Worm (Caenorhabditis elegans) whole organism, young adult: ENCODE data around the gene Y51H4A.941.
"Not testable (repeated sequence)": the region's sequence is repeated elsewhere in the genome, so short reads cannot be mapped to it uniquely, and the experiment has no call there.

ENCODE experiments used
- D2030.7 ChIP-seq: fragments of 200-800 bp; sonication (Bioruptor generic); IDR thresholded peaks from 2 replicates; pipeline ENCODE4 v1.3.6; 2022; ENCODE audit warnings: missing genetic modification reagents, missing genetic modification characterization, missing compliant biosample characterization
- F23B12.7 ChIP-seq: sonication (generic microtip); optimal IDR thresholded peaks from 2 replicates; lab custom pipeline; 2017; ENCODE audit warnings: missing genetic modification characterization, mild to moderate bottlenecking, missing compliant biosample characterization, antibody characterized with exemption, moderate library complexity; ENCODE audit not compliant: insufficient read depth
- F57C9.4 ChIP-seq: sonication (generic microtip); optimal IDR thresholded peaks from 2 replicates; lab custom pipeline; 2017; ENCODE audit warnings: mild to moderate bottlenecking, missing genetic modification characterization, missing compliant biosample characterization
- K11D2.4 ChIP-seq: fragments of 200-800 bp; sonication (Bioruptor generic); IDR thresholded peaks from 2 replicates; pipeline ENCODE4 v1.3.6; 2022; ENCODE audit warnings: missing genetic modification reagents, missing genetic modification characterization, missing compliant biosample characterization
- T26A5.8 ChIP-seq: sonication (generic microtip); optimal IDR thresholded peaks from 2 replicates; lab custom pipeline; 2016; ENCODE audit warnings: missing genetic modification characterization, missing compliant biosample characterization
- ZK185.1 ChIP-seq: sonication (generic microtip); optimal IDR thresholded peaks from 2 replicates; lab custom pipeline; 2016; ENCODE audit warnings: mild to moderate bottlenecking, missing genetic modification characterization, missing compliant biosample characterization; ENCODE audit not compliant: poor library complexity, severe bottlenecking
- ama-1 ChIP-seq, 3 experiments: fragments of 150-350 bp in 1 of 3; sonication (generic microtip) in 2 of 3; optimal IDR thresholded peaks; 2 replicates each; lab custom pipeline; 2014 to 2018; ENCODE audit warnings: missing biosample characterization in 2 of 3, missing genetic modification characterization in 2 of 3, missing genetic modification reagents in 2 of 3
- attf-3 ChIP-seq: fragments of 200-800 bp; sonication (Bioruptor generic); conservative IDR thresholded peaks from 2 replicates; pipeline ENCODE4 v1.3.6; 2022; ENCODE audit warnings: missing genetic modification reagents, missing genetic modification characterization, missing compliant biosample characterization
- attf-6 ChIP-seq: fragments of 200-800 bp; sonication (Bioruptor generic); IDR thresholded peaks from 2 replicates; pipeline ENCODE4 v1.3.6; 2022; ENCODE audit warnings: missing genetic modification reagents, missing genetic modification characterization, missing compliant biosample characterization
- bed-2 ChIP-seq: fragments of 200-800 bp; sonication (Bioruptor generic); IDR thresholded peaks from 2 replicates; pipeline ENCODE4 v1.3.6; 2022; ENCODE audit warnings: missing genetic modification reagents, missing genetic modification characterization, missing compliant biosample characterization
- dpl-1 ChIP-seq: fragments of 150-350 bp; optimal IDR thresholded peaks from 2 replicates; lab custom pipeline; 2014; ENCODE audit warnings: missing biosample characterization, missing genetic modification reagents, missing genetic modification characterization
- egl-18 ChIP-seq: fragments of 200-800 bp; sonication (Bioruptor generic); IDR thresholded peaks from 2 replicates; pipeline ENCODE4 v1.3.6; 2022; ENCODE audit warnings: missing genetic modification reagents, missing genetic modification characterization, missing compliant biosample characterization
- fkh-3 ChIP-seq: sonication (generic microtip); optimal IDR thresholded peaks from 2 replicates; lab custom pipeline; 2016; ENCODE audit warnings: mild to moderate bottlenecking, missing genetic modification characterization, missing compliant biosample characterization
- hlh-26 ChIP-seq: fragments of 200-800 bp; sonication (Bioruptor generic); conservative IDR thresholded peaks from 2 replicates; pipeline ENCODE4 v1.3.6; 2022; ENCODE audit warnings: missing genetic modification reagents, missing genetic modification characterization, missing compliant biosample characterization
- hrde-1 ChIP-seq: sonication (generic microtip); optimal IDR thresholded peaks from 2 replicates; lab custom pipeline; 2016; ENCODE audit warnings: missing genetic modification characterization, mild to moderate bottlenecking, missing compliant biosample characterization, moderate library complexity, missing genotype, missing genetic modification reagents, borderline replicate concordance
- hsf-1 ChIP-seq: fragments of 200-800 bp; sonication (Bioruptor generic); IDR thresholded peaks from 2 replicates; pipeline ENCODE4 v1.3.6; 2022; ENCODE audit warnings: missing genetic modification reagents, missing genetic modification characterization, missing compliant biosample characterization
- lin-35 ChIP-seq, 3 experiments: fragments of 150-350 bp in 2 of 3; sonication (generic microtip) in 1 of 3; optimal IDR thresholded peaks; 2 replicates each; lab custom pipeline; 2014 to 2018; ENCODE audit warnings: missing biosample characterization in 3 of 3, missing genetic modification characterization in 3 of 3, missing genetic modification reagents in 3 of 3
- lir-1 ChIP-seq: fragments of 200-800 bp; sonication (Bioruptor generic); conservative IDR thresholded peaks from 2 replicates; pipeline ENCODE4 v1.3.6; 2022; ENCODE audit warnings: missing genetic modification reagents, missing genetic modification characterization, missing compliant biosample characterization
- nhr-120 ChIP-seq: fragments of 200-800 bp; sonication (Bioruptor generic); IDR thresholded peaks from 2 replicates; pipeline ENCODE4 v1.3.6; 2022; ENCODE audit warnings: missing genetic modification characterization, missing compliant biosample characterization
- sdz-38 ChIP-seq: sonication (generic microtip); optimal IDR thresholded peaks from 2 replicates; lab custom pipeline; 2016; ENCODE audit warnings: missing genotype, missing genetic modification characterization, missing compliant biosample characterization
- snpc-1.1 ChIP-seq: sonication (generic microtip); optimal IDR thresholded peaks from 2 replicates; lab custom pipeline; 2017; ENCODE audit warnings: missing genetic modification characterization, mild to moderate bottlenecking, missing compliant biosample characterization, antibody characterized with exemption, moderate library complexity, missing genotype, missing genetic modification reagents; ENCODE audit not compliant: insufficient read depth
- snpc-3.4 ChIP-seq: sonication (generic microtip); optimal IDR thresholded peaks from 2 replicates; lab custom pipeline; 2017; ENCODE audit warnings: missing genetic modification characterization, mild to moderate bottlenecking, missing compliant biosample characterization, antibody characterized with exemption, moderate library complexity, missing genotype, missing genetic modification reagents
- snpc-4 ChIP-seq, 5 experiments: fragments of 150-350 bp in 1 of 5; sonication (generic microtip) in 4 of 5; optimal IDR thresholded peaks; 2 replicates each; lab custom pipeline; 2014 to 2018; ENCODE audit warnings: missing genetic modification characterization in 5 of 5, missing biosample characterization in 3 of 5, antibody characterized with exemption in 2 of 5, mild to moderate bottlenecking in 2 of 5, missing compliant biosample characterization in 2 of 5, missing genotype in 2 of 5, moderate library complexity in 2 of 5, missing genetic modification reagents in 1 of 5
- sptf-2 ChIP-seq: fragments of 200-800 bp; sonication (Bioruptor generic); optimal IDR thresholded peaks from 2 replicates; lab custom pipeline; 2018; ENCODE audit warnings: mild to moderate bottlenecking, missing genetic modification characterization, missing compliant biosample characterization

Y51H4A.941 gene

ce11 chrIV:16722616-16723015 lies 28.1 kb upstream of the Y51H4A.941 start, which contains the start of gene Y51H4A.23:
TSS of gene Y51H4A.23 (plus strand) at chrIV:16722916.
- TF ChIP-seq T26A5.8, sdz-38, fkh-3 (tag; lab: Kevin White, UChicago): not testable (repeated sequence)

- TF ChIP-seq K11D2.4 (GFP tag; lab: Robert Waterston, UW) = no peak
- TF ChIP-seq attf-6 (GFP tag; lab: Robert Waterston, UW) = 0 out of 2 replicates have a peak, but pooled peaks have one; percentile 46
- TF ChIP-seq snpc-4 (GFP tag; optimal IDR thresholded peaks at IDR 0.05; lab: Kevin White, UChicago) = no peak
- TF ChIP-seq snpc-4 (tag; optimal IDR thresholded peaks at IDR 0.05; lab: Kevin White, UChicago) = peak in 3 of 4 experiments; percentile 26 to 91 (median 59)
- no peak for TF ChIP-seq sdz-38 (tag; lab: Kevin White, UChicago)
Measured at ce11 chrIV:16722000-16722607, 27.6 kb upstream of the Y51H4A.941 start.

- no peak for TF ChIP-seq lin-35 (GFP tag; optimal IDR thresholded peaks at IDR 0.05; lab: Kevin White, UChicago)
- TF ChIP-seq snpc-3.4 = no peak
- no peak for TF ChIP-seq F57C9.4 (tag; lab: Kevin White, UChicago)
- TF ChIP-seq egl-18 = no peak
- TF ChIP-seq F23B12.7 (tag; lab: Kevin White, UChicago) = no peak
- TF ChIP-seq bed-2 = no peak
- TF ChIP-seq dpl-1 = no peak
- no peak for TF ChIP-seq hlh-26
- no peak for TF ChIP-seq ama-1 (optimal IDR thresholded peaks at IDR 0.05; lab: Kevin White, UChicago)
- no peak for TF ChIP-seq ama-1 (GFP tag; optimal IDR thresholded peaks at IDR 0.05; lab: Kevin White, UChicago)
- no peak for TF ChIP-seq K11D2.4 (GFP tag; lab: Robert Waterston, UW)
- no peak for TF ChIP-seq snpc-1.1
Measured at ce11 chrIV:16720412-16720811, 25.9 kb upstream of the Y51H4A.941 start, which contains the start of gene Y51H4A.22. TSS of gene Y51H4A.22 (plus strand) at chrIV:16720712.

ce11 chrIV:16718651-16719050 lies 24.2 kb upstream of the Y51H4A.941 start:
- no peak for TF ChIP-seq hrde-1
- peak; percentile 75; the same call in 1 of the 2 replicates for TF ChIP-seq attf-6 (GFP tag; lab: Robert Waterston, UW)
- TF ChIP-seq snpc-4 (GFP tag; optimal IDR thresholded peaks at IDR 0.05; lab: Kevin White, UChicago) = no peak
- peak in 3 of 4 experiments; percentile 27 to 72 (median 58) for TF ChIP-seq snpc-4 (tag; optimal IDR thresholded peaks at IDR 0.05; lab: Kevin White, UChicago)
- TF ChIP-seq, all 124 proteins: peak for 2

- no peak for TF ChIP-seq ZK185.1 (tag; lab: Kevin White, UChicago)
- no peak for TF ChIP-seq sptf-2 (GFP tag; lab: Kevin White, UChicago)
- TF ChIP-seq snpc-4 (GFP tag; optimal IDR thresholded peaks at IDR 0.05; lab: Kevin White, UChicago) = no peak
- TF ChIP-seq snpc-4 (tag; optimal IDR thresholded peaks at IDR 0.05; lab: Kevin White, UChicago) = peak in 2 of 4 experiments; percentile 71 to 77
- no peak for TF ChIP-seq hsf-1 (GFP tag; lab: Robert Waterston, UW)
- peak; percentile 80; the same call in 1 of the 2 replicates for TF ChIP-seq attf-6 (GFP tag; lab: Robert Waterston, UW)
Measured at ce11 chrIV:16710312-16710711, 15.8 kb upstream of the Y51H4A.941 start.

- TF ChIP-seq snpc-4 (GFP tag; optimal IDR thresholded peaks at IDR 0.05; lab: Kevin White, UChicago) = no peak
- peak in 3 of 4 experiments; percentile 58 to 77 (median 60) for TF ChIP-seq snpc-4 (tag; optimal IDR thresholded peaks at IDR 0.05; lab: Kevin White, UChicago)
- TF ChIP-seq attf-3 = no peak
- TF ChIP-seq lir-1 (GFP tag; lab: Robert Waterston, UW) = no peak
- no peak for TF ChIP-seq D2030.7 (GFP tag; lab: Robert Waterston, UW)
- TF ChIP-seq attf-6 (GFP tag; lab: Robert Waterston, UW) = 0 out of 2 replicates have a peak, but pooled peaks have one; percentile 20
- TF ChIP-seq nhr-120 = no peak
Measured at ce11 chrIV:16709713-16710112, 15.2 kb upstream of the Y51H4A.941 start.
